Worm (Caenorhabditis elegans) whole organism, late embryonic: ENCODE results near the gene F14D2.8.

ENCODE experiments used
- C08G9.2 ChIP-seq: sonication (generic microtip); optimal IDR thresholded peaks from 2 replicates; lab custom pipeline; 2016; ENCODE audit warnings: mild to moderate bottlenecking, missing genetic modification characterization, moderate library complexity, missing compliant biosample characterization
- C38D4.7 ChIP-seq: fragments of 200-800 bp; sonication (Bioruptor generic); optimal IDR thresholded peaks from 2 replicates; lab custom pipeline; 2018; ENCODE audit warnings: mild to moderate bottlenecking, missing genetic modification characterization, moderate library complexity, missing compliant biosample characterization
- F13H6.1 ChIP-seq: sonication (generic microtip); optimal IDR thresholded peaks from 2 replicates; lab custom pipeline; 2016; ENCODE audit warnings: missing genetic modification characterization, missing compliant biosample characterization
- K02D7.2 ChIP-seq: sonication (generic microtip); optimal IDR thresholded peaks from 2 replicates; lab custom pipeline; 2017; ENCODE audit warnings: mild to moderate bottlenecking, missing genetic modification characterization, missing compliant biosample characterization
- K09A11.1 ChIP-seq: sonication (generic microtip); optimal IDR thresholded peaks from 2 replicates; lab custom pipeline; 2017; ENCODE audit warnings: antibody characterized with exemption, mild to moderate bottlenecking, missing genetic modification characterization, missing compliant biosample characterization; ENCODE audit not compliant: insufficient read depth
- T23F11.4 ChIP-seq: fragments of 200-800 bp; sonication (Bioruptor generic); optimal IDR thresholded peaks from 2 replicates; lab custom pipeline; 2018; ENCODE audit warnings: mild to moderate bottlenecking, missing genetic modification characterization, missing compliant biosample characterization
- Y22D7AL.16 ChIP-seq: sonication (generic microtip); optimal IDR thresholded peaks from 2 replicates; lab custom pipeline; 2016; ENCODE audit warnings: missing genetic modification characterization, missing compliant biosample characterization
- ahr-1 ChIP-seq: sonication (generic microtip); optimal IDR thresholded peaks from 2 replicates; lab custom pipeline; 2016; ENCODE audit warnings: missing genetic modification characterization, missing compliant biosample characterization
- ama-1 ChIP-seq: fragments of 150-350 bp; optimal IDR thresholded peaks from 2 replicates; lab custom pipeline; 2014
- ceh-14 ChIP-seq: sonication (generic microtip); optimal IDR thresholded peaks from 2 replicates; lab custom pipeline; 2016; ENCODE audit warnings: missing genotype, missing genetic modification characterization, missing compliant biosample characterization
- ceh-22 ChIP-seq: sonication (generic microtip); optimal IDR thresholded peaks from 2 replicates; lab custom pipeline; 2017; ENCODE audit warnings: missing biosample characterization, missing genetic modification characterization
- ceh-24 ChIP-seq: sonication (generic microtip); optimal IDR thresholded peaks from 2 replicates; lab custom pipeline; 2016; ENCODE audit warnings: mild to moderate bottlenecking, missing genetic modification characterization, missing compliant biosample characterization
- ceh-31 ChIP-seq: sonication (generic microtip); optimal IDR thresholded peaks from 2 replicates; lab custom pipeline; 2016; ENCODE audit warnings: missing genetic modification characterization, missing compliant biosample characterization
- ceh-45 ChIP-seq: fragments of 200-800 bp; sonication (Bioruptor generic); IDR thresholded peaks from 2 replicates; pipeline ENCODE4 v1.3.6; 2022; ENCODE audit warnings: missing genetic modification reagents, missing genetic modification characterization, missing compliant biosample characterization
- che-1 ChIP-seq: sonication (generic microtip); optimal IDR thresholded peaks from 2 replicates; lab custom pipeline; 2016; ENCODE audit warnings: mild to moderate bottlenecking, missing genetic modification characterization, missing compliant biosample characterization
- dve-1 ChIP-seq: sonication (generic microtip); optimal IDR thresholded peaks from 2 replicates; lab custom pipeline; 2017; ENCODE audit warnings: antibody characterized with exemption, mild to moderate bottlenecking, missing genetic modification characterization, missing compliant biosample characterization
- elt-4 ChIP-seq: sonication (generic microtip); optimal IDR thresholded peaks from 2 replicates; lab custom pipeline; 2016; ENCODE audit warnings: missing genetic modification characterization, missing compliant biosample characterization
- ets-4 ChIP-seq: sonication (generic microtip); optimal IDR thresholded peaks from 2 replicates; lab custom pipeline; 2016; ENCODE audit warnings: missing genetic modification characterization, missing compliant biosample characterization
- fkh-6 ChIP-seq: sonication (generic microtip); optimal IDR thresholded peaks from 2 replicates; lab custom pipeline; 2016; ENCODE audit warnings: missing genetic modification characterization, missing compliant biosample characterization
- hlh-13 ChIP-seq: fragments of 200-800 bp; sonication (Bioruptor generic); optimal IDR thresholded peaks from 2 replicates; lab custom pipeline; 2018; ENCODE audit warnings: mild to moderate bottlenecking, missing genetic modification characterization, missing compliant biosample characterization
- hlh-15 ChIP-seq: sonication (generic microtip); optimal IDR thresholded peaks from 2 replicates; lab custom pipeline; 2016; ENCODE audit warnings: missing genetic modification characterization, missing compliant biosample characterization
- hlh-30 ChIP-seq: sonication (generic microtip); optimal IDR thresholded peaks from 2 replicates; lab custom pipeline; 2017; ENCODE audit warnings: antibody characterized with exemption, missing genetic modification characterization, missing compliant biosample characterization; ENCODE audit not compliant: insufficient read depth
- hlh-6 ChIP-seq: sonication (generic microtip); optimal IDR thresholded peaks from 2 replicates; lab custom pipeline; 2016; ENCODE audit warnings: missing genotype, missing genetic modification characterization, missing compliant biosample characterization
- hlh-8 ChIP-seq: sonication (generic microtip); optimal IDR thresholded peaks from 2 replicates; lab custom pipeline; 2016; ENCODE audit warnings: missing genotype, missing genetic modification characterization, missing compliant biosample characterization
- lim-6 ChIP-seq: sonication (generic microtip); optimal IDR thresholded peaks from 2 replicates; lab custom pipeline; 2016; ENCODE audit warnings: missing genetic modification characterization, missing compliant biosample characterization
- lin-11 ChIP-seq: fragments of 200-800 bp; sonication (Bioruptor generic); optimal IDR thresholded peaks from 2 replicates; lab custom pipeline; 2018; ENCODE audit warnings: mild to moderate bottlenecking, missing genetic modification characterization, missing compliant biosample characterization
- npax-4 ChIP-seq: sonication (generic microtip); optimal IDR thresholded peaks from 2 replicates; lab custom pipeline; 2016; ENCODE audit warnings: missing genetic modification characterization, missing compliant biosample characterization
- pag-3 ChIP-seq: sonication (generic microtip); optimal IDR thresholded peaks from 2 replicates; lab custom pipeline; 2016; ENCODE audit warnings: missing compliant biosample characterization, missing genetic modification characterization, borderline replicate concordance
- pros-1 ChIP-seq: fragments of 150-350 bp; optimal IDR thresholded peaks from 2 replicates; lab custom pipeline; 2014; ENCODE audit warnings: missing biosample characterization, missing genetic modification reagents, missing genetic modification characterization
- rnt-1 ChIP-seq: sonication (generic microtip); optimal IDR thresholded peaks from 2 replicates; lab custom pipeline; 2016; ENCODE audit warnings: missing genetic modification characterization, missing compliant biosample characterization
- sdc-2 ChIP-seq: sonication (generic microtip); optimal IDR thresholded peaks from 2 replicates; lab custom pipeline; 2016; ENCODE audit warnings: missing genotype, missing genetic modification characterization, missing compliant biosample characterization
- sox-4 ChIP-seq: sonication (generic microtip); optimal IDR thresholded peaks from 2 replicates; lab custom pipeline; 2017; ENCODE audit warnings: mild to moderate bottlenecking, missing genetic modification characterization, inconsistent platforms, missing compliant biosample characterization
- tbx-2 ChIP-seq: sonication (generic microtip); optimal IDR thresholded peaks from 2 replicates; lab custom pipeline; 2016; ENCODE audit warnings: missing genetic modification characterization, missing compliant biosample characterization
- tbx-7 ChIP-seq: sonication (generic microtip); optimal IDR thresholded peaks from 2 replicates; lab custom pipeline; 2016; ENCODE audit warnings: missing genotype, missing genetic modification characterization, missing compliant biosample characterization
- unc-3 ChIP-seq, 2 experiments: fragments of 200-800 bp in 1 of 2; sonication (Bioruptor generic) in 1 of 2; sonication (generic microtip) in 1 of 2; conservative IDR thresholded peaks in 1 of 2; optimal IDR thresholded peaks in 1 of 2; 2 replicates each; pipeline versions ENCODE4 v1.3.6 to Lab custom; 2016 to 2022; ENCODE audit warnings: missing compliant biosample characterization in 2 of 2, missing genetic modification characterization in 2 of 2, missing genetic modification reagents in 1 of 2
- unc-42 ChIP-seq: sonication (generic microtip); optimal IDR thresholded peaks from 2 replicates; lab custom pipeline; 2016; ENCODE audit warnings: missing genotype, missing genetic modification characterization, missing compliant biosample characterization
- ztf-16 ChIP-seq: sonication (generic microtip); optimal IDR thresholded peaks from 2 replicates; lab custom pipeline; 2017; ENCODE audit warnings: missing genetic modification characterization, missing compliant biosample characterization

F14D2.8 gene

ce11 chrII:3338556-3338955 is 11.1 kb downstream of the F14D2.8 start, which contains the start of gene F14D2.7:
Gene F14D2.7 (minus strand): TSS chrII:3338656.
- TF ChIP-seq elt-4 (tag; lab: Kevin White, UChicago) (no peak), ama-1 (lab: Kevin White, UChicago) (no peak), pag-3 (tag; lab: Kevin White, UChicago) (no peak), hlh-30 (tag; lab: Kevin White, UChicago) (no peak), hlh-15 (tag; lab: Kevin White, UChicago) (no peak), lin-11 (tag; lab: Kevin White, UChicago) (no peak), Y22D7AL.16 (no peak), dve-1 (tag; lab: Kevin White, UChicago) (no peak), npax-4 (tag; lab: Kevin White, UChicago) (no peak), tbx-7 (no peak), ets-4 (tag; lab: Kevin White, UChicago) (no peak), K02D7.2 (tag; lab: Kevin White, UChicago) (no peak), ceh-24 (tag; lab: Kevin White, UChicago) (no peak), T23F11.4 (GFP tag; lab: Kevin White, UChicago) (no peak), che-1 (tag; lab: Kevin White, UChicago) (no peak)

- TF ChIP-seq ahr-1 (tag; lab: Kevin White, UChicago) (no peak), pros-1 (tag; lab: Kevin White, UChicago) (no peak), dve-1 (tag; lab: Kevin White, UChicago) (no peak), ceh-24 (tag; lab: Kevin White, UChicago) (no peak), tbx-2 (no peak), ceh-45 (GFP tag; lab: Robert Waterston, UW) (no peak), sox-4 (no peak), ztf-16 (no peak), K09A11.1 (tag; lab: Kevin White, UChicago) (no peak)
Observed at ce11 chrII:3337039-3337438, 12.6 kb downstream of the F14D2.8 start, which contains the start of gene F14D2.19. Gene F14D2.19 (minus strand): TSS chrII:3337139.

ce11 chrII:3332039-3332438 is 17.6 kb downstream of the F14D2.8 start, which contains the start of gene irld-27:
Gene irld-27 (plus strand): TSS chrII:3332339.
- TF ChIP-seq npax-4 (tag; lab: Kevin White, UChicago): no peak
- TF ChIP-seq rnt-1 (tag; lab: Kevin White, UChicago): no peak

ce11 chrII:3327104-3327503 is 22.6 kb downstream of the F14D2.8 start, which contains the start of gene Y46D2A.3:
Gene Y46D2A.3 (minus strand): TSS chrII:3327204.
- no peak for TF ChIP-seq fkh-6 (tag; lab: Kevin White, UChicago)
- TF ChIP-seq pag-3 (tag; lab: Kevin White, UChicago): no peak
- TF ChIP-seq tbx-7: no peak
- no peak for TF ChIP-seq lin-11 (tag; lab: Kevin White, UChicago)
- no peak for TF ChIP-seq hlh-6
- no peak for TF ChIP-seq unc-42 (tag; lab: Kevin White, UChicago)
- no peak for TF ChIP-seq C38D4.7
- no peak for TF ChIP-seq F13H6.1 (tag; lab: Kevin White, UChicago)
- no peak for TF ChIP-seq ceh-22 (tag; lab: Kevin White, UChicago)
- TF ChIP-seq ets-4 (tag; lab: Kevin White, UChicago): no peak
- TF ChIP-seq lim-6 (tag; lab: Kevin White, UChicago): no peak
- TF ChIP-seq sdc-2: no peak
- no peak for TF ChIP-seq hlh-8 (tag; lab: Kevin White, UChicago)
- no peak for TF ChIP-seq ceh-31 (tag; lab: Kevin White, UChicago)
- no peak for TF ChIP-seq unc-3 (GFP tag; conservative IDR thresholded peaks at IDR 0.05; lab: Robert Waterston, UW)
- TF ChIP-seq unc-3 (tag; optimal IDR thresholded peaks at IDR 0.05; lab: Kevin White, UChicago): no peak
- TF ChIP-seq hlh-13 (GFP tag; lab: Kevin White, UChicago): no peak
- TF ChIP-seq ceh-14: no peak
- no peak for TF ChIP-seq C08G9.2 (tag; lab: Kevin White, UChicago)
